Fruit fly (Drosophila melanogaster) whole organism: ENCODE data around the gene CG42833.

Experiments
- CG8478 ChIP-seq: fragments of >200 bp; optimal IDR thresholded peaks from 2 replicates; lab custom pipeline; 2018; ENCODE audit warnings: inconsistent platforms
- EcR ChIP-seq, 2 experiments: fragments of >200 bp; optimal IDR thresholded peaks; 2 replicates each; lab custom pipeline; 2017; ENCODE audit warnings: missing biosample characterization in 2 of 2, missing genetic modification characterization in 2 of 2, missing genetic modification reagents in 2 of 2
- psq ChIP-seq: fragments of >200 bp; optimal IDR thresholded peaks from 2 replicates; lab custom pipeline; 2017
- usp ChIP-seq: fragments of >200 bp; optimal IDR thresholded peaks from 2 replicates; lab custom pipeline; 2017; ENCODE audit warnings: missing biosample characterization, missing genetic modification characterization, mixed read lengths

dm6 chr3L:20177697-20178096, 22.2 kb upstream of the CG42833 start:
- TF ChIP-seq CG8478 (lab: Kevin White, UChicago) (no peak), usp (GFP tag; lab: Kevin White, UChicago) (no peak), EcR (GFP tag; optimal IDR thresholded peaks at IDR 0.05; lab: Kevin White, UChicago) (no peak), psq (lab: Kevin White, UChicago) (no peak)
